Worm (Caenorhabditis elegans): ENCODE measurements around the gene gmeb-1.

ce11 chrII:46116-46515 is 26.8 kb downstream of the gmeb-1 start, which contains the start of gene rpt-4:
- TF ChIP-seq ztf-23 (GFP tag; IDR thresholded peaks at IDR 0.05) (no peak), klf-2 (GFP tag; conservative IDR thresholded peaks at IDR 0.05) (no peak), cog-1 (tag; optimal IDR thresholded peaks at IDR 0.05) (no peak), tab-1 (GFP tag; IDR thresholded peaks at IDR 0.05) (no peak)
